Fruit fly (Drosophila melanogaster) whole organism, wandering third instar larva: ENCODE measurements around the gene CG13097.
A peak's percentile ranks its signal among the peaks of the same experiment; 100 is the strongest.

Experiments used
- CG32264 ChIP-seq: fragments of 200-800 bp; sonication (Bioruptor generic); optimal IDR thresholded peaks from 2 replicates; lab custom pipeline; 2016; ENCODE audit warnings: missing biosample characterization, missing genetic modification characterization
- CG9705 ChIP-seq: fragments of 200-800 bp; sonication (Bioruptor generic); optimal IDR thresholded peaks from 2 replicates; lab custom pipeline; 2018; ENCODE audit warnings: missing biosample characterization, mild to moderate bottlenecking, missing genetic modification characterization
- CrebA ChIP-seq: fragments of 200-800 bp; sonication (Bioruptor generic); optimal IDR thresholded peaks from 2 replicates; lab custom pipeline; 2016; ENCODE audit warnings: missing biosample characterization, mild to moderate bottlenecking, missing genetic modification characterization, borderline replicate concordance
- Dif ChIP-seq: fragments of 200-275, 200-300 bp; sonication (Bioruptor generic); optimal IDR thresholded peaks from 2 replicates; lab custom pipeline; 2018; ENCODE audit warnings: missing biosample characterization, missing genetic modification characterization; ENCODE audit not compliant: partially characterized antibody
- HLH106 ChIP-seq: fragments of 200-800 bp; optimal IDR thresholded peaks from 3 replicates; lab custom pipeline; 2019; ENCODE audit warnings: missing biosample characterization, mild to moderate bottlenecking, missing genetic modification characterization, moderate library complexity
- Hnf4 ChIP-seq: fragments of 200-800 bp; sonication (Bioruptor generic); optimal IDR thresholded peaks from 2 replicates; lab custom pipeline; 2016; ENCODE audit warnings: missing biosample characterization, mild to moderate bottlenecking, missing genetic modification characterization
- OdsH ChIP-seq: fragments of 200-800 bp; sonication (Bioruptor generic); optimal IDR thresholded peaks from 2 replicates; lab custom pipeline; 2016; ENCODE audit warnings: missing biosample characterization, mild to moderate bottlenecking, missing genetic modification characterization
- Sp1 ChIP-seq: fragments of 200-800 bp; sonication (Bioruptor generic); optimal IDR thresholded peaks from 3 replicates; lab custom pipeline; 2019; ENCODE audit warnings: missing biosample characterization, mild to moderate bottlenecking, missing genetic modification characterization, moderate library complexity
- br ChIP-seq: fragments of 200-800 bp; sonication (Bioruptor generic); optimal IDR thresholded peaks from 2 replicates; lab custom pipeline; 2016; ENCODE audit warnings: missing biosample characterization, missing genetic modification characterization
- brk ChIP-seq: fragments of 200-800 bp; sonication (Bioruptor generic); optimal IDR thresholded peaks from 2 replicates; lab custom pipeline; 2016; ENCODE audit warnings: missing biosample characterization, mild to moderate bottlenecking, missing genetic modification characterization
- dl ChIP-seq, 2 experiments: fragments of 175-275, 200-275 bp in 1 of 2; fragments of 200-275 bp in 1 of 2; sonication (Bioruptor generic); optimal IDR thresholded peaks; lab custom pipeline; 2018; ENCODE audit warnings: mild to moderate bottlenecking in 2 of 2, missing biosample characterization in 2 of 2, missing genetic modification characterization in 2 of 2, moderate library complexity in 2 of 2; ENCODE audit not compliant: partially characterized antibody in 2 of 2, insufficient read depth in 1 of 2
- dmrt93B ChIP-seq: fragments of 200-800 bp; sonication (Bioruptor generic); optimal IDR thresholded peaks from 2 replicates; lab custom pipeline; 2018; ENCODE audit warnings: missing biosample characterization, mild to moderate bottlenecking, missing genetic modification characterization
- dsf ChIP-seq: sonication (Bioruptor generic); optimal IDR thresholded peaks from 2 replicates; lab custom pipeline; 2016; ENCODE audit warnings: missing biosample characterization, missing genetic modification characterization, borderline replicate concordance
- ey ChIP-seq: fragments of 200-800 bp; sonication (Bioruptor generic); optimal IDR thresholded peaks from 2 replicates; lab custom pipeline; 2016; ENCODE audit warnings: missing biosample characterization, missing genetic modification characterization
- foxo ChIP-seq, 2 experiments: fragments of 200-800 bp; sonication (Bioruptor generic); optimal IDR thresholded peaks; 2 replicates in 1 of 2; 3 replicates in 1 of 2; lab custom pipeline; 2016 to 2017; ENCODE audit warnings: missing biosample characterization in 2 of 2, missing genetic modification characterization in 2 of 2
- fru ChIP-seq: fragments of 200-800 bp; sonication (Bioruptor generic); optimal IDR thresholded peaks from 3 replicates; lab custom pipeline; 2016; ENCODE audit warnings: missing biosample characterization, mild to moderate bottlenecking, missing genetic modification characterization
- h ChIP-seq: fragments of 200-800 bp; sonication (Bioruptor generic); optimal IDR thresholded peaks from 3 replicates; lab custom pipeline; 2016; ENCODE audit warnings: missing biosample characterization, mild to moderate bottlenecking, missing genetic modification characterization
- pan ChIP-seq: fragments of >200 bp; optimal IDR thresholded peaks from 2 replicates; lab custom pipeline; 2017
- psq ChIP-seq: fragments of 200-800 bp; sonication (Bioruptor generic); optimal IDR thresholded peaks from 3 replicates; lab custom pipeline; 2017; ENCODE audit warnings: missing biosample characterization, mild to moderate bottlenecking, missing genetic modification characterization, moderate library complexity
- rgr ChIP-seq: fragments of 200-800 bp; sonication (Bioruptor generic); optimal IDR thresholded peaks from 3 replicates; lab custom pipeline; 2016; ENCODE audit warnings: missing biosample characterization, mild to moderate bottlenecking, missing genetic modification characterization
- sage ChIP-seq: fragments of 200-800 bp; sonication (Bioruptor generic); optimal IDR thresholded peaks from 2 replicates; lab custom pipeline; 2016; ENCODE audit warnings: missing biosample characterization, mild to moderate bottlenecking, missing genetic modification characterization
- sv ChIP-seq: fragments of 200-800 bp; sonication (Bioruptor generic); optimal IDR thresholded peaks from 3 replicates; lab custom pipeline; 2016; ENCODE audit warnings: missing biosample characterization, missing genetic modification characterization
- tai ChIP-seq: sonication (Bioruptor generic); optimal IDR thresholded peaks from 2 replicates; lab custom pipeline; 2016; ENCODE audit warnings: missing biosample characterization, missing genetic modification characterization
- usp ChIP-seq: fragments of >200 bp; optimal IDR thresholded peaks from 2 replicates; lab custom pipeline; 2017; ENCODE audit warnings: missing biosample characterization, missing genetic modification characterization
- woc ChIP-seq: sonication (Bioruptor generic); optimal IDR thresholded peaks from 2 replicates; lab custom pipeline; 2016; ENCODE audit warnings: missing biosample characterization, mild to moderate bottlenecking, missing genetic modification characterization

The CG13097 gene

DNA sequence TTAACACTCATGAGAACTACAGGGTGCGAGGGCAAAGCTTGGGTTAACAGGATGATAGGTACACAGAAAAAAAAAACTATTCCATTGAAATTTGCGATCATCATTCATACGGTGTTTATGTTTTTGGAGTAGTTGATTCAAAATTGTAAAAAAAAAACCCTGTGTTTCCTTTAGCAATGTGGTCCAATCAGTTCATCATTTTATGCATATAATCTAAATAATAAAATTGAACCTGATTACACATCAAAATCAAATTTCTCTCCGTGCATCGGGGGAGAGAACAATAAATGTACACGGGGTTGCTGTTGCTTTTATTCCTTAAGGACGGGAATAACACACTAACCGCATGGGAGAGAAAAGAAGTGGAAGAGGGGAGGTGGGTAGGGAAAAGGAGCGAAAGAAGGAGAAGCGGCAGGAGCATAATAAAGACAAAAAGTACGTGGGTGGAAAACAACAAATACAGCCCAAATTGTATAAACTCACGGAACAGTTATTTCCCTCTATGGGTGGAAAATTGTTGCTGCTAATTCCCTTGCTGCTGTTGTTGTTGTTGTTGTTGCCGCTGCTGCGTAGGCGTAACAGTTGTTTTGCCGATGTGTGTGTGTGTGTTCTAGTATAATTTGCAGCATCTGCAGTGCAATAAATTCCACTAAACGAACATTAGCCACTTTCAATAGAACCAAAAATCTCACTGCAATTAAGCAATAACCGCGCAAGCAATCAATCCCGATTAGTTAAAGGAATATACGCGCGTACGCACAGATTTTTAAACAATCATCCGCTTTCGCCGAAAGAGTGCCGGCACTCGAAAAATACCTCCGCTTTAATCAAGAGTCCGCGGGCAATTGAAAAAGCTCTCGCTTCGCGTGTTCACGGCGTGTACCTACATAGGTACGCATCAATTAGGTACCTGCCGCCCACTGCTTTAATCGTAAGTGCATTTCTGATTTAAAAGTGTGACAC, 51.2 kb downstream of the CG13097 start, which contains the start of gene Agpat2:
Gene Agpat2 (minus strand): TSS at position 851 of the 963 bp plus-strand sequence.
- TF ChIP-seq CG9705 (GFP tag; lab: Kevin White, UChicago) (peak; percentile 1), dsf (GFP tag; lab: Kevin White, UChicago) (no peak), usp (no peak), sage (GFP tag; lab: Kevin White, UChicago) (peak; percentile 69), tai (GFP tag; lab: Kevin White, UChicago) (peak; percentile 71), CG32264 (GFP tag; lab: Kevin White, UChicago) (peak; percentile 53), HLH106 (tag; lab: Kevin White, UChicago) (peak; percentile 69), dmrt93B (GFP tag; lab: Kevin White, UChicago) (peak; percentile 52), sv (peak; percentile 71), Hnf4 (GFP tag; lab: Kevin White, UChicago) (peak; percentile 56), Dif (GFP tag; lab: Kevin White, UChicago) (no peak), ey (GFP tag; lab: Kevin White, UChicago) (peak; percentile 80), psq (peak; percentile 72), CrebA (GFP tag; lab: Kevin White, UChicago) (no peak), h (GFP tag; lab: Kevin White, UChicago) (peak; percentile 89), brk (GFP tag; lab: Kevin White, UChicago) (peak; percentile 58), br (peak; percentile 77), foxo (GFP tag; optimal IDR thresholded peaks at IDR 0.05; lab: Kevin White, UChicago) (peak in 1 of 2 experiments; percentile 83), Sp1 (GFP tag; lab: Kevin White, UChicago) (peak; percentile 72), woc (GFP tag; lab: Kevin White, UChicago) (peak; percentile 70), fru (GFP tag; lab: Kevin White, UChicago) (peak; percentile 82), dl (GFP tag; optimal IDR thresholded peaks at IDR 0.05; lab: Kevin White, UChicago; ENCODE audit: insufficient read depth in 1 of 2, partially characterized antibody in 2 of 2) (no peak), pan (lab: Kevin White, UChicago) (no peak), rgr (GFP tag; lab: Kevin White, UChicago) (peak; percentile 76), OdsH (GFP tag; lab: Kevin White, UChicago) (peak; percentile 79)
